Worm (Caenorhabditis elegans) whole organism, L4 larva: Measurements from ENCODE around the gene fbxa-96.

Experiments
- T26A8.4 ChIP-seq: fragments of 200-800 bp; sonication (Bioruptor generic); IDR thresholded peaks from 2 replicates; pipeline ENCODE4 v1.3.6; 2022; ENCODE audit warnings: missing genetic modification characterization, missing compliant biosample characterization
- ama-1 ChIP-seq: fragments of 150-350 bp; optimal IDR thresholded peaks from 2 replicates; lab custom pipeline; 2014; ENCODE audit warnings: inconsistent platforms, mixed read lengths
- daf-19 ChIP-seq: fragments of 200-800 bp; sonication (Bioruptor generic); conservative IDR thresholded peaks from 2 replicates; pipeline ENCODE4 v1.3.6; 2022; ENCODE audit warnings: missing genetic modification characterization, missing compliant biosample characterization
- dmd-6 ChIP-seq: fragments of 200-800 bp; sonication (Bioruptor generic); IDR thresholded peaks from 2 replicates; pipeline ENCODE4 v1.3.6; 2022; ENCODE audit warnings: missing genetic modification reagents, missing genetic modification characterization, missing compliant biosample characterization
- duxl-1 ChIP-seq: sonication (generic microtip); optimal IDR thresholded peaks from 2 replicates; lab custom pipeline; 2016; ENCODE audit warnings: mild to moderate bottlenecking, missing genetic modification characterization, moderate library complexity, missing compliant biosample characterization; ENCODE audit not compliant: poor library complexity
- egl-27 ChIP-seq: sonication (generic microtip); optimal IDR thresholded peaks from 3 replicates; lab custom pipeline; 2017; ENCODE audit warnings: missing biosample characterization, missing genetic modification reagents, missing genetic modification characterization
- fkh-10 ChIP-seq: fragments of 150-350 bp; optimal IDR thresholded peaks from 2 replicates; lab custom pipeline; 2014; ENCODE audit warnings: missing biosample characterization, missing genetic modification reagents, missing genetic modification characterization
- gei-8 ChIP-seq: fragments of 200-800 bp; sonication (Bioruptor generic); optimal IDR thresholded peaks from 2 replicates; lab custom pipeline; 2018; ENCODE audit warnings: mild to moderate bottlenecking, missing genetic modification characterization, missing compliant biosample characterization
- hlh-30 ChIP-seq: sonication (generic microtip); optimal IDR thresholded peaks from 2 replicates; lab custom pipeline; 2017; ENCODE audit warnings: antibody characterized with exemption, mild to moderate bottlenecking, missing genetic modification characterization, missing compliant biosample characterization; ENCODE audit not compliant: insufficient read depth
- nhr-237 ChIP-seq: sonication (generic microtip); optimal IDR thresholded peaks from 2 replicates; lab custom pipeline; 2017; ENCODE audit warnings: missing biosample characterization, missing genetic modification characterization
- nhr-76 ChIP-seq: fragments of 150-350 bp; optimal IDR thresholded peaks from 2 replicates; lab custom pipeline; 2014; ENCODE audit warnings: missing biosample characterization, missing genetic modification characterization
- zag-1 ChIP-seq: fragments of 150-350 bp; optimal IDR thresholded peaks from 2 replicates; lab custom pipeline; 2014; ENCODE audit warnings: missing biosample characterization, missing genetic modification characterization
- ztf-7 ChIP-seq: fragments of 150-350 bp; optimal IDR thresholded peaks from 2 replicates; lab custom pipeline; 2014; ENCODE audit warnings: missing biosample characterization, missing genetic modification characterization

DNA sequence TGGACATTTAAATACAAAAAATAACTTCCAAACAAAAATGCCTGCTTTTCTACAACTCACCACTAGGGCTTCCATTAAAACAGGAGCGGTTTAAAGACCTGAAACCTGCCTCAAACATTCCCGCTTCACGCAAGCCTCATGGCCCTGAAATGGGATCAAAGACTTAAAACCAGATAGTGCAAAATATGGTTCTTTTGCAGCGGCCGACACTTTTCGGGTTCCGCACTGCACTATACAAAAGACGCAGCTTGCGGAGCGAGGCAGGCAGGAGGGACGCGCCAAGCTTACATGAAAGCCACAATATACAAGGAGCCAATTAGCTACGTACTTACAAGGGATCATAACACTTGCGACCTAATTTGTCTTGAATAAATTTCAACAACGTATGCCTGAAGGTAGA, 13.3 kb upstream of the fbxa-96 start:
- TF ChIP-seq ztf-7 (tag; lab: Kevin White, UChicago) (no peak), nhr-76 (tag; lab: Kevin White, UChicago) (no peak), daf-19 (no peak), T26A8.4 (GFP tag; lab: Robert Waterston, UW) (no peak), nhr-237 (no peak), hlh-30 (no peak), duxl-1 (no peak), gei-8 (GFP tag; lab: Kevin White, UChicago) (no peak), zag-1 (tag; lab: Kevin White, UChicago) (no peak), egl-27 (tag; lab: Kevin White, UChicago) (no peak), fkh-10 (GFP tag; lab: Kevin White, UChicago) (no peak), ama-1 (lab: Kevin White, UChicago) (no peak), dmd-6 (no peak)
